Worm (Caenorhabditis elegans): ENCODE measurements around the gene K08E3.2.

Gene K08E3.2

DNA sequence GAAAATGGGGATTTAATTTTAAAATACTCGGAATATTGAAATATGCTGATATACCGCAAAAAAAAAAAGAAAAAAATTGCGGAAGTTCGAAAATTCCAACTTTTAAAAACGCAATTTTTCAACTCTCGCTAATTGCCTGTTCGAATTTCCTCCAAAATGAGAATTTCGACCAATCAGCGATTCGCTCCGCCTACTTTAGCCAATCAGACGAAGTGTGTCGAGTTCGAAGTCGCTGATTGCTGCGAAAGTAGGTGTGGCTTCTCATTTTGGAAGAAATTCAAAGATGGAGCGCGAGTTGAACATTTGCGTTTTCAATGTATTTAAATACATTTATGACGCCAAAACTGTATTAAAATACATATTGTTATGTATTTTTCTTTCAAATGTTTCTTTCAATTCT lies 40.1 kb downstream of the K08E3.2 start:
- TF ChIP-seq lin-32 (GFP tag; optimal IDR thresholded peaks at IDR 0.05) (no peak), hlh-1 (tag; optimal IDR thresholded peaks at IDR 0.05) (no peak)

DNA sequence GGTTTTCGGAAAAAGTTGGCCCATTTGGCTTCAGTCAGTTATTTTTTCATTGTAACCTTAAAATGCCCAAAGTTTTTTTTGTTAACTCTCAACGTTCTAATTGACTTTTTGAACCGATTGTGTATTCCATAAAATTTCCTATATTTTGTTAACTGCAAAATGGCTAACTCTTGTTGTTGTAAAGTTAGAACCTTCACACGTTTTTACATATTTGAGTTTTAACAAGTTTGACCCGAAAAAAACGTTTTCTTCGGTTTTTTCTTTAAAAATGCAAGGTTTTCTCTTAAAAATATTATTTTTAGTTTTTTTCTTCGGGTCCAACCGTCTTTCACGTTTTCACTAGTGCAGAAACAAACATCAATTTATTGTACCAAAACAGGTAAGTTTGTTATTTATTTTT lies 46.8 kb downstream of the K08E3.2 start, which contains the start of gene lit-1:
Gene lit-1 (plus strand): TSS at position 301 of the 400 bp plus-strand sequence.
- no peak for TF ChIP-seq nhr-2 (tag; optimal IDR thresholded peaks at IDR 0.05)
- TF ChIP-seq unc-39 (tag; optimal IDR thresholded peaks at IDR 0.05), result no peak
- no peak for TF ChIP-seq unc-120 (tag; optimal IDR thresholded peaks at IDR 0.05; ENCODE audit: poor library complexity, severe bottlenecking)
- no peak for TF ChIP-seq cnd-1 (tag; optimal IDR thresholded peaks at IDR 0.05)
- no peak for TF ChIP-seq mep-1 (tag; optimal IDR thresholded peaks at IDR 0.05)
- no peak for TF ChIP-seq mls-2 (tag; optimal IDR thresholded peaks at IDR 0.05)
- TF ChIP-seq nhr-28 (tag; optimal IDR thresholded peaks at IDR 0.05), result no peak
- TF ChIP-seq lin-32 (GFP tag; optimal IDR thresholded peaks at IDR 0.05), result no peak
- no peak for TF ChIP-seq lin-13 (tag; optimal IDR thresholded peaks at IDR 0.05)
- no peak for TF ChIP-seq ham-2 (GFP tag; optimal IDR thresholded peaks at IDR 0.05)
- no peak for TF ChIP-seq sem-2 (GFP tag; optimal IDR thresholded peaks at IDR 0.05)
- no peak for TF ChIP-seq unc-62 (GFP tag; optimal IDR thresholded peaks at IDR 0.05)
- TF ChIP-seq flh-1 (GFP tag; optimal IDR thresholded peaks at IDR 0.05), result no peak
- TF ChIP-seq bed-3 (GFP tag; optimal IDR thresholded peaks at IDR 0.05), result no peak

DNA sequence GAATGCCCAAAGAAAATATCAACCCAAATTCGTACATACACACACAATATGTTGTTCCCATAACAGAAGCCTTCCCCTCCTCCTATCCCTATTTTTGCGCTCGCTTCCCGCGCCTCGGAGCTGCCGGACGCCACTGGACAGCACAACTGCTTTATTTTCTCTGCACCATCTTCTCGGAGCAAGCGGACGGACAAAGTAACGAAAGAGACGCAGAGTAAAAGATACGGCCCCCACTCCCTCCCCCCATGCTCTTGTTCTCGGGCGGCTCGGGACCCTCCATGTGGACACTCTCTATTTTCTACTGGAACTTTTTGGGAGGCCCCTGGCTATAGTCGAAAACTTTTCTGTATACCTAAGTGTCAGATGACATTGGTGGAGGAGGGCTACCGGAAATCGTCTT lies 50.7 kb downstream of the K08E3.2 start:
- TF ChIP-seq hlh-1 (tag; optimal IDR thresholded peaks at IDR 0.05) (peak; percentile 46), ceh-83 (GFP tag; optimal IDR thresholded peaks at IDR 0.05) (no peak), elt-3 (tag; optimal IDR thresholded peaks at IDR 0.05) (no peak), ceh-43 (GFP tag; optimal IDR thresholded peaks at IDR 0.05) (no peak), M03D4.4 (tag; optimal IDR thresholded peaks at IDR 0.05) (no peak), lin-32 (GFP tag; optimal IDR thresholded peaks at IDR 0.05) (no peak), nhr-76 (tag; optimal IDR thresholded peaks at IDR 0.05) (no peak), mls-2 (tag; optimal IDR thresholded peaks at IDR 0.05) (peak; percentile 14), tbx-8 (GFP tag; optimal IDR thresholded peaks at IDR 0.05) (no peak), ztf-11 (tag; optimal IDR thresholded peaks at IDR 0.05) (no peak), nhr-28 (tag; optimal IDR thresholded peaks at IDR 0.05) (no peak), lsy-2 (tag; optimal IDR thresholded peaks at IDR 0.05) (no peak), zip-8 (tag; optimal IDR thresholded peaks at IDR 0.05) (no peak), flh-1 (GFP tag; optimal IDR thresholded peaks at IDR 0.05) (no peak), snpc-4 (tag; optimal IDR thresholded peaks at IDR 0.05) (no peak), mab-5 (tag; optimal IDR thresholded peaks at IDR 0.05) (no peak), sptf-1 (tag; optimal IDR thresholded peaks at IDR 0.05) (no peak), unc-62 (GFP tag; optimal IDR thresholded peaks at IDR 0.05) (no peak), drap-1 (GFP tag; optimal IDR thresholded peaks at IDR 0.05) (no peak), pha-4 (tag; optimal IDR thresholded peaks at IDR 0.05) (no peak), mep-1 (tag; optimal IDR thresholded peaks at IDR 0.05) (no peak), ces-1 (GFP tag; optimal IDR thresholded peaks at IDR 0.05) (peak; percentile 31), nhr-2 (tag; optimal IDR thresholded peaks at IDR 0.05) (no peak), nhr-12 (tag; optimal IDR thresholded peaks at IDR 0.05) (no peak)

Measured in whole organism, mixed stage, embryonic.